Fruit fly (Drosophila melanogaster): ENCODE results near the gene BI-1.

BI-1 gene

dm6 chr3L:8299224-8300130 is 9.3 kb downstream of the BI-1 start, which contains the start of the genes Arl5 and CG13671 (continued):
- TF ChIP-seq sqz (GFP tag; optimal IDR thresholded peaks at IDR 0.05) (no peak), crp (GFP tag; optimal IDR thresholded peaks at IDR 0.05) (peak in 1 of 2 experiments; percentile 89), Mrtf (GFP tag; IDR thresholded peaks at IDR 0.05) (peak; percentile 75), Hand (GFP tag; optimal IDR thresholded peaks at IDR 0.05) (no peak), ro (GFP tag; IDR thresholded peaks at IDR 0.05) (peak; percentile 20; the same call in 1 of the 2 replicates), CG12769 (tag; optimal IDR thresholded peaks at IDR 0.05) (peak; percentile 20), CG15269 (tag; optimal IDR thresholded peaks at IDR 0.05) (no peak), sr (GFP tag; IDR thresholded peaks at IDR 0.05) (peak; percentile 83; the same call in 2 of the 3 replicates), CG1024 (GFP tag; IDR thresholded peaks at IDR 0.05) (peak; percentile 40), CG5180 (GFP tag; optimal IDR thresholded peaks at IDR 0.05) (no peak), schlank (tag; optimal IDR thresholded peaks at IDR 0.05) (no peak), CG12391 (tag; optimal IDR thresholded peaks at IDR 0.05) (peak; percentile 91), CG2120 (GFP tag; optimal IDR thresholded peaks at IDR 0.05) (peak; percentile 84), sd (tag; optimal IDR thresholded peaks at IDR 0.05) (no peak), gfzf (GFP tag; optimal IDR thresholded peaks at IDR 0.05) (peak; percentile 44), CG8281 (tag; optimal IDR thresholded peaks at IDR 0.05) (no peak), D19B (GFP tag; optimal IDR thresholded peaks at IDR 0.05) (peak; percentile 15), CG34376 (GFP tag; optimal IDR thresholded peaks at IDR 0.05) (peak; percentile 75), zen2 (GFP tag; IDR thresholded peaks at IDR 0.05; ENCODE audit: partially characterized antibody) (peak; percentile 44; the same call in 2 of the 3 replicates), CG32767 (GFP tag; IDR thresholded peaks at IDR 0.05) (peak; percentile 40; the same call in 1 of the 2 replicates), insv (GFP tag; optimal IDR thresholded peaks at IDR 0.05) (peak in 1 of 2 experiments; percentile 11)

- TF ChIP-seq grn (GFP tag; optimal IDR thresholded peaks at IDR 0.05), result peak; percentile 7
- TF ChIP-seq CG34376 (GFP tag; optimal IDR thresholded peaks at IDR 0.05), result peak; percentile 5
- no peak for TF ChIP-seq Hand (GFP tag; optimal IDR thresholded peaks at IDR 0.05)
- no peak for TF ChIP-seq corto (GFP tag; optimal IDR thresholded peaks at IDR 0.05)
- TF ChIP-seq CG15479 (GFP tag; optimal IDR thresholded peaks at IDR 0.05), result peak; percentile 63
- TF ChIP-seq CoRest (tag; optimal IDR thresholded peaks at IDR 0.05), result no peak
- TF ChIP-seq lab (GFP tag; optimal IDR thresholded peaks at IDR 0.05), result peak; percentile 39
- TF ChIP-seq Med (GFP tag), result peak; percentile 56
- peak; percentile 52 for TF ChIP-seq sug (tag; optimal IDR thresholded peaks at IDR 0.05)
- peak in 1 of 2 experiments; percentile 1 for TF ChIP-seq Pdp1 (GFP tag; optimal IDR thresholded peaks at IDR 0.05)
- TF ChIP-seq exex (tag; optimal IDR thresholded peaks at IDR 0.05), result peak; percentile 65
Observed at dm6 chr3L:8297488-8297887, 11.3 kb downstream of the BI-1 start.

- TF ChIP-seq Bgb (GFP tag; IDR thresholded peaks at IDR 0.05; ENCODE audit: partially characterized antibody), result peak; percentile 81
- TF ChIP-seq Hr78 (GFP tag; optimal IDR thresholded peaks at IDR 0.05), result peak in 1 of 2 experiments; percentile 100
- no peak for TF ChIP-seq CG14014 (GFP tag; IDR thresholded peaks at IDR 0.05)
- TF ChIP-seq slbo (GFP tag; IDR thresholded peaks at IDR 0.05), result no peak
- peak; percentile 95 for TF ChIP-seq CG34224 (GFP tag; IDR thresholded peaks at IDR 0.05; ENCODE audit: partially characterized antibody)
- no peak for TF ChIP-seq nerfin-1 (tag; optimal IDR thresholded peaks at IDR 0.05)
- TF ChIP-seq D (optimal IDR thresholded peaks at IDR 0.05), result no peak
- TF ChIP-seq D (GFP tag; optimal IDR thresholded peaks at IDR 0.05), result no peak
- TF ChIP-seq mld (GFP tag; IDR thresholded peaks at IDR 0.05; ENCODE audit: partially characterized antibody), result peak; percentile 78; the same call in 2 of the 3 replicates
- TF ChIP-seq Ets97D (GFP tag; optimal IDR thresholded peaks at IDR 0.05), result peak; percentile 3
- peak; percentile 13 for TF ChIP-seq CG17829 (tag; optimal IDR thresholded peaks at IDR 0.05)
- TF ChIP-seq Myb (GFP tag; optimal IDR thresholded peaks at IDR 0.05), result peak; percentile 85
- TF ChIP-seq fd102C (GFP tag; optimal IDR thresholded peaks at IDR 0.05), result no peak
- TF ChIP-seq CG7963 (GFP tag; IDR thresholded peaks at IDR 0.05; ENCODE audit: partially characterized antibody), result peak; percentile 65; the same call in 2 of the 3 replicates
- TF ChIP-seq CoRest (tag; optimal IDR thresholded peaks at IDR 0.05), result peak; percentile 52
- TF ChIP-seq inv (GFP tag; IDR thresholded peaks at IDR 0.05; ENCODE audit: partially characterized antibody), result peak; percentile 76
Observed at dm6 chr3L:8296941-8297340, 11.8 kb downstream of the BI-1 start, which contains the start of gene Rab19. Gene Rab19, plus strand, starts transcription at chr3L:8297018.
